Fruit fly (Drosophila melanogaster) whole organism, embryonic: ENCODE results near the gene CRIF.

ENCODE experiments used
- CG1024 ChIP-seq: fragments of 200-800 bp; sonication (Bioruptor generic); IDR thresholded peaks from 2 replicates; pipeline ENCODE4 v1.3.6; 2022; ENCODE audit warnings: missing biosample characterization, missing genetic modification characterization
- CG1233 ChIP-seq: fragments of 200-800 bp; sonication (Bioruptor generic); optimal IDR thresholded peaks from 4 replicates; lab custom pipeline; 2018; ENCODE audit warnings: missing biosample characterization, mild to moderate bottlenecking, missing genetic modification characterization
- CG12769 ChIP-seq: fragments of 200-800 bp; sonication (Bioruptor generic); optimal IDR thresholded peaks from 2 replicates; lab custom pipeline; 2019; ENCODE audit warnings: missing biosample characterization, mild to moderate bottlenecking, missing genetic modification characterization, moderate library complexity
- CG16779 ChIP-seq: fragments of 200-800 bp; sonication (Bioruptor generic); IDR thresholded peaks from 2 replicates; pipeline ENCODE4 v1.3.6; 2022; ENCODE audit warnings: missing biosample characterization, missing genetic modification characterization
- CG16813 ChIP-seq: fragments of 200-800 bp; sonication (Bioruptor generic); IDR thresholded peaks from 3 replicates; pipeline ENCODE4 v1.3.6; 2022; ENCODE audit warnings: missing biosample characterization, missing genetic modification characterization; ENCODE audit not compliant: partially characterized antibody
- CG17328 ChIP-seq: fragments of 200-800 bp; sonication (Bioruptor generic); IDR thresholded peaks from 2 replicates; pipeline ENCODE4 v1.3.6; 2022; ENCODE audit warnings: missing biosample characterization, missing genetic modification characterization
- CG17359 ChIP-seq: fragments of 200-800 bp; sonication (Bioruptor generic); optimal IDR thresholded peaks from 3 replicates; lab custom pipeline; 2018; ENCODE audit warnings: missing biosample characterization, mild to moderate bottlenecking, missing genetic modification characterization, moderate library complexity
- CG2199 ChIP-seq: fragments of 200-800 bp; sonication (Bioruptor generic); IDR thresholded peaks from 3 replicates; pipeline ENCODE4 v1.3.6; 2022; ENCODE audit warnings: missing biosample characterization, missing genetic modification characterization
- CG31365 ChIP-seq: fragments of 200-800 bp; sonication (Bioruptor generic); optimal IDR thresholded peaks from 2 replicates; lab custom pipeline; 2018; ENCODE audit warnings: missing biosample characterization, mild to moderate bottlenecking, missing genetic modification characterization
- CG6175 ChIP-seq: fragments of 200-800 bp; sonication (Bioruptor generic); IDR thresholded peaks from 3 replicates; pipeline ENCODE4 v1.3.6; 2022; ENCODE audit warnings: missing biosample characterization, missing genetic modification characterization
- CG6791 ChIP-seq: fragments of 200-800 bp; sonication (Bioruptor generic); IDR thresholded peaks from 3 replicates; pipeline ENCODE4 v1.3.6; 2022; ENCODE audit warnings: missing biosample characterization, missing genetic modification characterization; ENCODE audit not compliant: partially characterized antibody
- CG8359 ChIP-seq: fragments of 200-800 bp; sonication (Bioruptor generic); optimal IDR thresholded peaks from 2 replicates; lab custom pipeline; 2017; ENCODE audit warnings: missing biosample characterization, mild to moderate bottlenecking, missing genetic modification characterization, borderline replicate concordance
- CG8478 ChIP-seq: fragments of >200 bp; optimal IDR thresholded peaks from 2 replicates; lab custom pipeline; 2018
- CG9932 ChIP-seq: fragments of 200-800 bp; sonication (Bioruptor generic); IDR thresholded peaks from 2 replicates; pipeline ENCODE4 v1.3.6; 2022; ENCODE audit warnings: missing biosample characterization, missing genetic modification characterization
- CHES-1-like ChIP-seq: fragments of 200-800 bp; sonication (Bioruptor generic); optimal IDR thresholded peaks from 2 replicates; lab custom pipeline; 2016; ENCODE audit warnings: missing biosample characterization, missing genetic modification characterization
- D19B ChIP-seq: fragments of 200-800 bp; sonication (Bioruptor generic); optimal IDR thresholded peaks from 2 replicates; lab custom pipeline; 2017; ENCODE audit warnings: missing biosample characterization, mild to moderate bottlenecking, missing genetic modification characterization
- Eip74EF ChIP-seq, 2 experiments: fragments of 200-800 bp in 1 of 2; fragments of >200 bp in 1 of 2; sonication (Bioruptor generic) in 1 of 2; optimal IDR thresholded peaks; 2 replicates each; lab custom pipeline; 2017 to 2019; ENCODE audit warnings: missing biosample characterization in 2 of 2, missing genetic modification characterization in 2 of 2, mild to moderate bottlenecking in 1 of 2, moderate library complexity in 1 of 2
- Hmr ChIP-seq: fragments of 200-800 bp; sonication (Bioruptor generic); optimal IDR thresholded peaks from 3 replicates; lab custom pipeline; 2017; ENCODE audit warnings: mild to moderate bottlenecking, missing biosample characterization, missing genetic modification reagents, missing genetic modification characterization
- Mes4 ChIP-seq: fragments of 200-800 bp; sonication (Bioruptor generic); optimal IDR thresholded peaks from 2 replicates; lab custom pipeline; 2016; ENCODE audit warnings: missing biosample characterization, missing genetic modification characterization
- NFAT ChIP-seq: fragments of 200-800 bp; sonication (Bioruptor generic); IDR thresholded peaks from 2 replicates; pipeline ENCODE4 v1.3.6; 2022; ENCODE audit warnings: missing biosample characterization, missing genetic modification characterization
- Sry-β ChIP-seq: fragments of 200-800 bp; sonication (Bioruptor generic); optimal IDR thresholded peaks from 2 replicates; lab custom pipeline; 2018; ENCODE audit warnings: missing biosample characterization, mild to moderate bottlenecking, missing genetic modification characterization, moderate library complexity
- TFAM ChIP-seq: fragments of 200-800 bp; sonication (Bioruptor generic); optimal IDR thresholded peaks from 2 replicates; lab custom pipeline; 2017; ENCODE audit warnings: missing biosample characterization, missing genetic modification characterization, inconsistent platforms
- Vsx1 ChIP-seq: fragments of 200-800 bp; sonication (Bioruptor generic); optimal IDR thresholded peaks from 2 replicates; lab custom pipeline; 2017; ENCODE audit warnings: missing biosample characterization, mild to moderate bottlenecking, missing genetic modification characterization, missing genetic modification reagents
- Xbp1 ChIP-seq: fragments of 200-800 bp; sonication (Bioruptor generic); optimal IDR thresholded peaks from 3 replicates; lab custom pipeline; 2016; ENCODE audit warnings: missing biosample characterization, mild to moderate bottlenecking, missing genetic modification characterization
- al ChIP-seq: fragments of 200-800 bp; sonication (Bioruptor generic); IDR thresholded peaks from 2 replicates; pipeline ENCODE4 v1.3.6; 2022; ENCODE audit warnings: missing biosample characterization, missing genetic modification characterization
- bsh ChIP-seq, 2 experiments: fragments of 200-800 bp; sonication (Bioruptor generic); optimal IDR thresholded peaks; 2 replicates each; lab custom pipeline; 2017 to 2018; ENCODE audit warnings: mild to moderate bottlenecking in 2 of 2, missing biosample characterization in 2 of 2, missing genetic modification characterization in 2 of 2, moderate library complexity in 1 of 2
- danr ChIP-seq: fragments of 200-800 bp; sonication (Bioruptor generic); IDR thresholded peaks from 2 replicates; pipeline ENCODE4 v1.3.6; 2022; ENCODE audit warnings: missing biosample characterization, missing genetic modification characterization
- fd64A ChIP-seq: fragments of 200-800 bp; sonication (Bioruptor generic); optimal IDR thresholded peaks from 3 replicates; lab custom pipeline; 2018; ENCODE audit warnings: missing biosample characterization, mild to moderate bottlenecking, missing genetic modification characterization
- fu2 ChIP-seq: fragments of 200-800 bp; sonication (Bioruptor generic); optimal IDR thresholded peaks from 2 replicates; lab custom pipeline; 2016; ENCODE audit warnings: missing biosample characterization, missing genetic modification characterization
- gfzf ChIP-seq: fragments of 200-800 bp; sonication (Bioruptor generic); optimal IDR thresholded peaks from 2 replicates; lab custom pipeline; 2016; ENCODE audit warnings: missing biosample characterization, mild to moderate bottlenecking, missing genetic modification characterization, moderate library complexity
- hb ChIP-seq: fragments of 200-800 bp; sonication (Bioruptor generic); IDR thresholded peaks from 3 replicates; pipeline ENCODE4 v1.3.6; 2022; ENCODE audit warnings: missing biosample characterization, missing genetic modification characterization; ENCODE audit not compliant: partially characterized antibody
- p53 ChIP-seq: fragments of 200-800 bp; sonication (Bioruptor generic); optimal IDR thresholded peaks from 2 replicates; lab custom pipeline; 2016; ENCODE audit warnings: missing biosample characterization, missing genetic modification characterization
- pb ChIP-seq: fragments of 200-800 bp; sonication (Bioruptor generic); optimal IDR thresholded peaks from 3 replicates; lab custom pipeline; 2016; ENCODE audit warnings: missing biosample characterization, missing genetic modification characterization
- pita ChIP-seq: fragments of 200-800 bp; sonication (Bioruptor generic); optimal IDR thresholded peaks from 2 replicates; lab custom pipeline; 2017; ENCODE audit warnings: missing biosample characterization, mild to moderate bottlenecking, missing genetic modification characterization
- pzg ChIP-seq: fragments of 200-800 bp; sonication (Bioruptor generic); optimal IDR thresholded peaks from 3 replicates; lab custom pipeline; 2018; ENCODE audit warnings: missing biosample characterization, mild to moderate bottlenecking, missing genetic modification characterization, moderate library complexity
- row ChIP-seq: fragments of 200-800 bp; sonication (Bioruptor generic); IDR thresholded peaks from 3 replicates; pipeline ENCODE4 v1.3.6; 2022; ENCODE audit warnings: missing biosample characterization, missing genetic modification characterization
- run ChIP-seq: fragments of 200-800 bp; sonication (Bioruptor generic); optimal IDR thresholded peaks from 3 replicates; lab custom pipeline; 2018; ENCODE audit warnings: missing biosample characterization, mild to moderate bottlenecking, missing genetic modification characterization
- sob ChIP-seq: fragments of 200-800 bp; sonication (Bioruptor generic); IDR thresholded peaks from 2 replicates; pipeline ENCODE4 v1.3.6; 2022; ENCODE audit warnings: missing biosample characterization, missing genetic modification characterization
- sr ChIP-seq: fragments of 200-800 bp; sonication (Bioruptor generic); IDR thresholded peaks from 3 replicates; pipeline ENCODE4 v1.3.6; 2022; ENCODE audit warnings: missing biosample characterization, missing genetic modification characterization
- tup ChIP-seq: fragments of 200-800 bp; sonication (Bioruptor generic); optimal IDR thresholded peaks from 2 replicates; lab custom pipeline; 2016; ENCODE audit warnings: missing biosample characterization, mild to moderate bottlenecking, missing genetic modification characterization, moderate library complexity

The CRIF gene

dm6 chr3L:21604265-21604664 lies 35.6 kb upstream of the CRIF start (continued):
- TF ChIP-seq CG16779 (GFP tag; lab: Robert Waterston, UW): 0 out of 2 replicates have a peak, but pooled peaks have one; percentile 60
- TF ChIP-seq Eip74EF (GFP tag; optimal IDR thresholded peaks at IDR 0.05; lab: Kevin White, UChicago): no peak
- TF ChIP-seq TFAM (GFP tag; lab: Kevin White, UChicago): no peak
- no peak for TF ChIP-seq fd64A (GFP tag; lab: Kevin White, UChicago)
- TF ChIP-seq CG1233 (GFP tag; lab: Kevin White, UChicago): peak; percentile 30
- peak; percentile 54; the same call in 2 of the 3 replicates for TF ChIP-seq CG16813 (GFP tag; lab: Robert Waterston, UW)
- no peak for TF ChIP-seq CG8478 (lab: Kevin White, UChicago)
- peak; percentile 84 for TF ChIP-seq Xbp1 (GFP tag; lab: Kevin White, UChicago)
- TF ChIP-seq CG17328 (GFP tag; lab: Robert Waterston, UW): peak; percentile 61; the same call in 1 of the 2 replicates
- TF ChIP-seq Sry-β (GFP tag; lab: Kevin White, UChicago): no peak
- no peak for TF ChIP-seq pzg (GFP tag; lab: Kevin White, UChicago)
- TF ChIP-seq p53: peak; percentile 70
- no peak for TF ChIP-seq Vsx1 (GFP tag; lab: Kevin White, UChicago)
- TF ChIP-seq NFAT (GFP tag; lab: Robert Waterston, UW): peak; percentile 75
- peak; percentile 98 for TF ChIP-seq CG2199 (GFP tag; lab: Robert Waterston, UW)
- TF ChIP-seq danr: peak; percentile 15; the same call in 1 of the 2 replicates
- TF ChIP-seq pita (GFP tag; lab: Kevin White, UChicago): peak; percentile 50
- TF ChIP-seq gfzf (GFP tag; lab: Kevin White, UChicago): peak; percentile 1
- TF ChIP-seq sob (GFP tag; lab: Robert Waterston, UW): peak; percentile 73
- TF ChIP-seq CG17359 (tag; lab: Kevin White, UChicago): peak; percentile 68
- TF ChIP-seq al (GFP tag; lab: Robert Waterston, UW): peak; percentile 45; the same call in 1 of the 2 replicates
- peak; percentile 56 for TF ChIP-seq pb (GFP tag; lab: Kevin White, UChicago)
- TF ChIP-seq D19B (GFP tag; lab: Kevin White, UChicago): no peak
- 0 out of 3 replicates have a peak, but pooled peaks have one; percentile 40 for TF ChIP-seq CG6175 (GFP tag; lab: Robert Waterston, UW)
- TF ChIP-seq CG12769 (tag; lab: Kevin White, UChicago): no peak
- peak; percentile 27 for TF ChIP-seq fu2 (GFP tag; lab: Kevin White, UChicago)
- TF ChIP-seq run (tag; lab: Kevin White, UChicago): no peak
- peak; percentile 77 for TF ChIP-seq CG6791 (GFP tag; lab: Robert Waterston, UW)
- peak; percentile 35; the same call in 1 of the 2 replicates for TF ChIP-seq CG1024 (GFP tag; lab: Robert Waterston, UW)
- TF ChIP-seq row (GFP tag; lab: Robert Waterston, UW): no peak; the same call in 2 of the 3 replicates
- no peak for TF ChIP-seq CG8359 (GFP tag; lab: Kevin White, UChicago)
- peak; percentile 52 for TF ChIP-seq Hmr
- TF ChIP-seq tup: no peak
- 0 out of 3 replicates have a peak, but pooled peaks have one; percentile 32 for TF ChIP-seq hb (GFP tag; lab: Robert Waterston, UW)
- peak; percentile 40 for TF ChIP-seq CG31365 (tag; lab: Kevin White, UChicago)
- peak; percentile 51 for TF ChIP-seq CHES-1-like
- TF ChIP-seq sr: no peak
- TF ChIP-seq CG9932 (GFP tag; lab: Robert Waterston, UW): peak; percentile 73

- TF ChIP-seq Mes4 (GFP tag; lab: Kevin White, UChicago) (no peak), bsh (GFP tag; optimal IDR thresholded peaks at IDR 0.05; lab: Kevin White, UChicago) (peak in 1 of 2 experiments; percentile 16)
Observed at dm6 chr3L:21602275-21602674, 33.6 kb upstream of the CRIF start.
